Fruit fly (Drosophila melanogaster) whole organism, adult: ENCODE data around the gene CG10663.

ENCODE experiments used
- CG11617 ChIP-seq: fragments of 200-800 bp; sonication (Bioruptor generic); optimal IDR thresholded peaks from 2 replicates; lab custom pipeline; 2017; ENCODE audit warnings: mild to moderate bottlenecking, missing biosample characterization, missing genetic modification reagents, missing genetic modification characterization
- CG12768 ChIP-seq: fragments of 200-800 bp; sonication (Bioruptor generic); optimal IDR thresholded peaks from 2 replicates; lab custom pipeline; 2017; ENCODE audit warnings: missing biosample characterization, missing genetic modification characterization, mild to moderate bottlenecking, moderate library complexity, missing genetic modification reagents
- CG14711 ChIP-seq: fragments of 200-800 bp; sonication (Bioruptor generic); optimal IDR thresholded peaks from 2 replicates; lab custom pipeline; 2018; ENCODE audit warnings: missing biosample characterization, mild to moderate bottlenecking, missing genetic modification characterization, moderate library complexity
- CG1620 ChIP-seq: fragments of 200-800 bp; sonication (Bioruptor generic); optimal IDR thresholded peaks from 2 replicates; lab custom pipeline; 2016; ENCODE audit warnings: missing biosample characterization, missing genetic modification characterization
- CG33017 ChIP-seq: fragments of 200-800 bp; sonication (Bioruptor generic); optimal IDR thresholded peaks from 2 replicates; lab custom pipeline; 2018; ENCODE audit warnings: missing biosample characterization, mild to moderate bottlenecking, missing genetic modification characterization, moderate library complexity
- CG5204 ChIP-seq: fragments of 200-800 bp; sonication (Bioruptor generic); optimal IDR thresholded peaks from 2 replicates; lab custom pipeline; 2016; ENCODE audit warnings: missing biosample characterization, missing genetic modification characterization
- CG7045 ChIP-seq: fragments of 200-800 bp; sonication (Bioruptor generic); optimal IDR thresholded peaks from 2 replicates; lab custom pipeline; 2017; ENCODE audit warnings: missing biosample characterization, mild to moderate bottlenecking, missing genetic modification characterization
- CG7101 ChIP-seq: fragments of 200-800 bp; sonication (Bioruptor generic); optimal IDR thresholded peaks from 2 replicates; lab custom pipeline; 2018; ENCODE audit warnings: missing biosample characterization, mild to moderate bottlenecking, missing genetic modification characterization, moderate library complexity
- Clk ChIP-seq: fragments of 200-800 bp; sonication (Bioruptor generic); optimal IDR thresholded peaks from 2 replicates; lab custom pipeline; 2017; ENCODE audit warnings: missing biosample characterization, missing genetic modification characterization
- Crg-1 ChIP-seq: fragments of 200-800 bp; sonication (Bioruptor generic); optimal IDR thresholded peaks from 2 replicates; lab custom pipeline; 2016; ENCODE audit warnings: missing biosample characterization, missing genetic modification characterization
- Hr96 ChIP-seq: fragments of 200-800 bp; sonication (Bioruptor generic); optimal IDR thresholded peaks from 2 replicates; lab custom pipeline; 2016; ENCODE audit warnings: missing biosample characterization, missing genetic modification characterization
- Mnt ChIP-seq: fragments of 200-800 bp; sonication (Bioruptor generic); optimal IDR thresholded peaks from 2 replicates; lab custom pipeline; 2016; ENCODE audit warnings: missing biosample characterization, mild to moderate bottlenecking, missing genetic modification characterization
- bab1 ChIP-seq: fragments of 200-800 bp; sonication (Bioruptor generic); optimal IDR thresholded peaks from 3 replicates; lab custom pipeline; 2019; ENCODE audit warnings: missing biosample characterization, mild to moderate bottlenecking, missing genetic modification characterization, moderate library complexity
- cic ChIP-seq: fragments of 200-800 bp; sonication (Bioruptor generic); optimal IDR thresholded peaks from 2 replicates; lab custom pipeline; 2017; ENCODE audit warnings: missing biosample characterization, mild to moderate bottlenecking, missing genetic modification characterization, moderate library complexity
- cnc ChIP-seq, 2 experiments: fragments of >200 bp; optimal IDR thresholded peaks; 2 replicates each; lab custom pipeline; 2017
- kay ChIP-seq: fragments of 200-800 bp; sonication (Bioruptor generic); peaks from one replicate; lab custom pipeline; 2016; ENCODE audit warnings: missing biosample characterization, missing genetic modification characterization, borderline replicate concordance
- ovo ChIP-seq: fragments of 200-800 bp; sonication (Bioruptor generic); optimal IDR thresholded peaks from 2 replicates; lab custom pipeline; 2016; ENCODE audit warnings: missing biosample characterization, missing genetic modification characterization
- pad ChIP-seq: fragments of 200-800 bp; sonication (Bioruptor generic); optimal IDR thresholded peaks from 3 replicates; lab custom pipeline; 2017; ENCODE audit warnings: missing biosample characterization, missing genetic modification characterization, mild to moderate bottlenecking, moderate library complexity, missing genetic modification reagents
- tj ChIP-seq: fragments of 200-800 bp; sonication (Bioruptor generic); optimal IDR thresholded peaks from 3 replicates; lab custom pipeline; 2017; ENCODE audit warnings: missing biosample characterization, mild to moderate bottlenecking, missing genetic modification characterization, moderate library complexity
- toe ChIP-seq: fragments of 200-800 bp; sonication (Bioruptor generic); optimal IDR thresholded peaks from 2 replicates; lab custom pipeline; 2016; ENCODE audit warnings: missing biosample characterization, missing genetic modification characterization

Gene CG10663

DNA sequence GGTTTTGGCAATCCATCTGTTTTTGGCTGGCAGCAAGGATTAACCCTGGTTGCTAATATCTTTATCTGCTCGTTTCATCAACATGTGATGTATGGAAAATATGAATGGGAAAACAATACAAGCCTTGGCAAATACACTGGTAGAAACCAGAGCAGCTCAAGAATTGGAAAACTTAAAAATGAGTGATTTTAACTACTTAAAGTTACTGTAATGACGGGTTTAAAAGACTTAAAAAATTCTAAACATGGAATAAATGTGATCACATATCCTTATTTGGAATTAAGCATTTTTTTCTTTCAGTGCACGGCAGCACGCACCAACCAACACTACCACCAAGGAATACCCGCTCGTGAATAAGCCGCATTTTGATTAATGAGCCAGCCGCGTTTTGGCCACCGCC is 19.6 kb downstream of the CG10663 start:
- TF ChIP-seq Crg-1 (GFP tag; lab: Kevin White, UChicago): no peak
- TF ChIP-seq kay (GFP tag; lab: Kevin White, UChicago): no peak
- no peak for TF ChIP-seq ovo
- TF ChIP-seq bab1 (GFP tag; lab: Kevin White, UChicago): no peak
- no peak for TF ChIP-seq tj (GFP tag; lab: Kevin White, UChicago)
- no peak for TF ChIP-seq cic (GFP tag; lab: Kevin White, UChicago)
- no peak for TF ChIP-seq CG7045 (GFP tag; lab: Kevin White, UChicago)
- TF ChIP-seq CG1620 (GFP tag; lab: Kevin White, UChicago): no peak
- TF ChIP-seq toe: no peak

DNA sequence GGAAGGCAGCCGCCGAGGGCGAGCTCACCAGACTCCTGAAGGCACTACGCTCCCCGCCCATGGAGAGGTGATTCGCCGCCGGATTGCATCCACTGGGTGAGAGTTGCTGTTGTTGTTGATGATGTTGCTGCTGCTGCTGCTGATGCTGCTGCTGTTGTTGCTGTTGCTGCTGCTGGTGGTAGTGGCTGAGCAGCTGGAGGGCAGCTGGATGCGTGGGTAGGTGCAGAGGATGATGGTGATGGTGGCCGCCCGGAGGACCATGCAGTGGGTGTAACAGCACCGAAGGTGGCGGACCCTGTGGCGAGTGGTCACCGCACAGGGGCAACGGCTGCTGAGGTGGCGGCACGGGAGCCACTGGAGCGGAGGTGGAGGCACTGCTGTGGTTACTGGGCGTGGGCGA is 21.3 kb downstream of the CG10663 start:
- TF ChIP-seq toe (no peak), Mnt (GFP tag; lab: Kevin White, UChicago) (no peak), CG7101 (tag; lab: Kevin White, UChicago) (no peak), CG5204 (GFP tag; lab: Kevin White, UChicago) (no peak), bab1 (GFP tag; lab: Kevin White, UChicago) (no peak), kay (GFP tag; lab: Kevin White, UChicago) (no peak), cic (GFP tag; lab: Kevin White, UChicago) (no peak), CG11617 (GFP tag; lab: Kevin White, UChicago) (no peak), Clk (no peak), cnc (optimal IDR thresholded peaks at IDR 0.05; lab: Kevin White, UChicago) (no peak), ovo (no peak)

DNA sequence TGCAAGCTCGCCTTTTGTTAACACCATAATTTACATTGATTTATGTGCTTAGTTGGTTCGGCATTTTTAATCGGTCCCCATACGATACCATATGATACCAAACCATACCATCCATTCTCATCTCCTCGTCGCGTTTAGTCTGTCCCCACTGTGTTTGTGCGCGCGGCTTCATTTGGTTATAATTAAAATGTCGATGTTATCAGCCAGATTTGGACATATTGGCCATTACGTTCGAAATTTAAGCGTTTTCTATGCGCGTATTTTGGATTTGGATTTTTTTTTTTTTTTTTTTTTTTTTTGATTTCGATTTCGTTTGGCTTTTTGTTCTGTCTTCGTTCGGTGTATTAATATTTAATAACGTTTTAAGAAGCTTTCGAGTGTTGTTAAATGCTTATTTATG is 22.9 kb downstream of the CG10663 start:
- TF ChIP-seq CG5204 (GFP tag; lab: Kevin White, UChicago) (no peak), CG1620 (GFP tag; lab: Kevin White, UChicago) (no peak), Hr96 (no peak), Crg-1 (GFP tag; lab: Kevin White, UChicago) (no peak), CG11617 (GFP tag; lab: Kevin White, UChicago) (no peak), CG14711 (no peak), pad (GFP tag; lab: Kevin White, UChicago) (no peak), tj (GFP tag; lab: Kevin White, UChicago) (no peak), bab1 (GFP tag; lab: Kevin White, UChicago) (no peak), cnc (optimal IDR thresholded peaks at IDR 0.05; lab: Kevin White, UChicago) (no peak), CG7101 (tag; lab: Kevin White, UChicago) (no peak), Mnt (GFP tag; lab: Kevin White, UChicago) (no peak), kay (GFP tag; lab: Kevin White, UChicago) (no peak), ovo (no peak), CG7045 (GFP tag; lab: Kevin White, UChicago) (no peak), toe (no peak), cic (GFP tag; lab: Kevin White, UChicago) (no peak)

DNA sequence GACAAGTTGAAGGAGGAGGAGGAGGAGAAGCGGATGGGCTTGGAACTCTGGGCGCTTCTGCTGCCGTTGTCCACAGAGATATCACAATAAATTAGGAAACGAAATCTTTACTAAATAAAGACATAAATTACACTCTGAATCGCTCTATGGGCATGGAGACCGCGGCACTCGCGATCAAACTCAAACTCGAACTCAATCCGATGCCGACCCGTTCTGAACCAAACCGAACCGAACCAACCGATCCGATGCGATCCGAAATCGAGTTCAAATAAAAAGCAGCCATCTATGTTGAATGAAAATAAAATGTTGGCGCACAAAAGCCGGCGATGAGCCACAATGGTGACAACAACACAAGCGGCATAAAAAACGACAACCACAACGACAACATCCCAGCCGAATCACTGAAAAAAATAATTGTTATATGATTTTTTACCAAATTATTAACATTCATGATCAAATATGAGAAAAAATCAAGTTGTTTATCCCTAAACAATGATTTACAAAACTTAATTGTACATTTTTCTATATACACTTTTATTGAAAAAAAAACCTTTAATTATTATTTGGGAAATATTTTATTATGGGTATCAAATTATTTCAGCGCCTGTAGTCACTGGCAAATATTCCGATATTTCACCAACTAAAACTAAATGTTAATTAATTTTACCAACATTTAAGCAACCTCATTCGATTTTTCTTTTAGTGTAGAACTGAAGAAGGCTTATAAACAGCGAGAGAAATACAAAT is 27.7 kb downstream of the CG10663 start:
- no peak for TF ChIP-seq CG33017
- no peak for TF ChIP-seq Clk
- no peak for TF ChIP-seq CG5204 (GFP tag; lab: Kevin White, UChicago)

dm6 chr3L:12455034-12455433 is 29.8 kb downstream of the CG10663 start:
- TF ChIP-seq Clk (no peak), toe (no peak), ovo (no peak), pad (GFP tag; lab: Kevin White, UChicago) (no peak), kay (GFP tag; lab: Kevin White, UChicago) (no peak), CG14711 (no peak), bab1 (GFP tag; lab: Kevin White, UChicago) (no peak), CG7101 (tag; lab: Kevin White, UChicago) (no peak), Mnt (GFP tag; lab: Kevin White, UChicago) (no peak), CG7045 (GFP tag; lab: Kevin White, UChicago) (no peak), Crg-1 (GFP tag; lab: Kevin White, UChicago) (no peak), cnc (optimal IDR thresholded peaks at IDR 0.05; lab: Kevin White, UChicago) (no peak), CG33017 (no peak), Hr96 (no peak), cic (GFP tag; lab: Kevin White, UChicago) (no peak), tj (GFP tag; lab: Kevin White, UChicago) (no peak), CG12768 (GFP tag; lab: Kevin White, UChicago) (no peak), CG5204 (GFP tag; lab: Kevin White, UChicago) (no peak), CG1620 (GFP tag; lab: Kevin White, UChicago) (no peak), CG11617 (GFP tag; lab: Kevin White, UChicago) (no peak)

- TF ChIP-seq Crg-1 (GFP tag; lab: Kevin White, UChicago) (no peak), CG14711 (no peak), Clk (no peak), tj (GFP tag; lab: Kevin White, UChicago) (no peak), CG7045 (GFP tag; lab: Kevin White, UChicago) (no peak), pad (GFP tag; lab: Kevin White, UChicago) (no peak), CG12768 (GFP tag; lab: Kevin White, UChicago) (no peak), CG33017 (no peak), CG1620 (GFP tag; lab: Kevin White, UChicago) (no peak), cnc (optimal IDR thresholded peaks at IDR 0.05; lab: Kevin White, UChicago) (no peak), Mnt (GFP tag; lab: Kevin White, UChicago) (no peak), cic (GFP tag; lab: Kevin White, UChicago) (no peak), CG11617 (GFP tag; lab: Kevin White, UChicago) (no peak)
Measured at dm6 chr3L:12453529-12453928, 31.3 kb downstream of the CG10663 start.
